Fruit fly (Drosophila melanogaster) whole organism, wandering third instar larva: Measurements from ENCODE around the gene Snm1.

ENCODE experiments used
- Abd-B ChIP-seq: fragments of >200 bp; optimal IDR thresholded peaks from 2 replicates; lab custom pipeline; 2017; ENCODE audit warnings: missing biosample characterization, missing genetic modification characterization
- CG9705 ChIP-seq: fragments of 200-800 bp; sonication (Bioruptor generic); optimal IDR thresholded peaks from 2 replicates; lab custom pipeline; 2018; ENCODE audit warnings: missing biosample characterization, mild to moderate bottlenecking, missing genetic modification characterization
- CrebA ChIP-seq: fragments of 200-800 bp; sonication (Bioruptor generic); optimal IDR thresholded peaks from 2 replicates; lab custom pipeline; 2016; ENCODE audit warnings: missing biosample characterization, mild to moderate bottlenecking, missing genetic modification characterization, borderline replicate concordance
- Dfd ChIP-seq: fragments of >200 bp; optimal IDR thresholded peaks from 2 replicates; lab custom pipeline; 2017; ENCODE audit warnings: missing biosample characterization, missing genetic modification characterization
- Dif ChIP-seq: fragments of 200-275, 200-300 bp; sonication (Bioruptor generic); optimal IDR thresholded peaks from 2 replicates; lab custom pipeline; 2018; ENCODE audit warnings: missing biosample characterization, missing genetic modification characterization; ENCODE audit not compliant: partially characterized antibody
- GATAd ChIP-seq: sonication (Bioruptor generic); optimal IDR thresholded peaks from 2 replicates; lab custom pipeline; 2016; ENCODE audit warnings: missing biosample characterization, missing genetic modification characterization
- Hnf4 ChIP-seq: fragments of 200-800 bp; sonication (Bioruptor generic); optimal IDR thresholded peaks from 2 replicates; lab custom pipeline; 2016; ENCODE audit warnings: missing biosample characterization, mild to moderate bottlenecking, missing genetic modification characterization
- Hr78 ChIP-seq: fragments of >200 bp; optimal IDR thresholded peaks from 2 replicates; lab custom pipeline; 2017; ENCODE audit warnings: missing biosample characterization, missing genetic modification characterization
- Hr83 ChIP-seq: fragments of 200-300 bp; sonication (Bioruptor generic); optimal IDR thresholded peaks from 2 replicates; lab custom pipeline; 2016; ENCODE audit warnings: missing biosample characterization, mild to moderate bottlenecking, missing genetic modification characterization, moderate library complexity; ENCODE audit not compliant: poor library complexity, severe bottlenecking
- Mio ChIP-seq: sonication (Bioruptor generic); optimal IDR thresholded peaks from 2 replicates; lab custom pipeline; 2016; ENCODE audit warnings: missing biosample characterization, missing genetic modification characterization
- Myc ChIP-seq: fragments of >200 bp; optimal IDR thresholded peaks from 2 replicates; lab custom pipeline; 2017
- N ChIP-seq: fragments of >200 bp; optimal IDR thresholded peaks from 2 replicates; lab custom pipeline; 2018; ENCODE audit warnings: missing biosample characterization, missing external identifiers, missing genetic modification characterization
- OdsH ChIP-seq: fragments of 200-800 bp; sonication (Bioruptor generic); optimal IDR thresholded peaks from 2 replicates; lab custom pipeline; 2016; ENCODE audit warnings: missing biosample characterization, mild to moderate bottlenecking, missing genetic modification characterization
- Rel ChIP-seq, 2 experiments: fragments of 200-800 bp; sonication (Bioruptor generic) in 1 of 2; optimal IDR thresholded peaks; 2 replicates in 1 of 2; 3 replicates in 1 of 2; lab custom pipeline; 2016 to 2019; ENCODE audit warnings: mild to moderate bottlenecking in 2 of 2, missing biosample characterization in 2 of 2, missing genetic modification characterization in 2 of 2, moderate library complexity in 1 of 2
- Vsx2 ChIP-seq: fragments of 200-300, 225-300 bp; sonication (Bioruptor generic); optimal IDR thresholded peaks from 2 replicates; lab custom pipeline; 2018; ENCODE audit warnings: missing biosample characterization, missing genetic modification characterization; ENCODE audit not compliant: partially characterized antibody
- brk ChIP-seq: fragments of 200-800 bp; sonication (Bioruptor generic); optimal IDR thresholded peaks from 2 replicates; lab custom pipeline; 2016; ENCODE audit warnings: missing biosample characterization, mild to moderate bottlenecking, missing genetic modification characterization
- dl ChIP-seq, 2 experiments: fragments of 175-275, 200-275 bp in 1 of 2; fragments of 200-275 bp in 1 of 2; sonication (Bioruptor generic); optimal IDR thresholded peaks; lab custom pipeline; 2018; ENCODE audit warnings: mild to moderate bottlenecking in 2 of 2, missing biosample characterization in 2 of 2, missing genetic modification characterization in 2 of 2, moderate library complexity in 2 of 2; ENCODE audit not compliant: partially characterized antibody in 2 of 2, insufficient read depth in 1 of 2
- dmrt93B ChIP-seq: fragments of 200-800 bp; sonication (Bioruptor generic); optimal IDR thresholded peaks from 2 replicates; lab custom pipeline; 2018; ENCODE audit warnings: missing biosample characterization, mild to moderate bottlenecking, missing genetic modification characterization
- dsf ChIP-seq: sonication (Bioruptor generic); optimal IDR thresholded peaks from 2 replicates; lab custom pipeline; 2016; ENCODE audit warnings: missing biosample characterization, missing genetic modification characterization, borderline replicate concordance
- ey ChIP-seq: fragments of 200-800 bp; sonication (Bioruptor generic); optimal IDR thresholded peaks from 2 replicates; lab custom pipeline; 2016; ENCODE audit warnings: missing biosample characterization, missing genetic modification characterization
- foxo ChIP-seq, 2 experiments: fragments of 200-800 bp; sonication (Bioruptor generic); optimal IDR thresholded peaks; 2 replicates in 1 of 2; 3 replicates in 1 of 2; lab custom pipeline; 2016 to 2017; ENCODE audit warnings: missing biosample characterization in 2 of 2, missing genetic modification characterization in 2 of 2
- fru ChIP-seq: fragments of 200-800 bp; sonication (Bioruptor generic); optimal IDR thresholded peaks from 3 replicates; lab custom pipeline; 2016; ENCODE audit warnings: missing biosample characterization, mild to moderate bottlenecking, missing genetic modification characterization
- h ChIP-seq: fragments of 200-800 bp; sonication (Bioruptor generic); optimal IDR thresholded peaks from 3 replicates; lab custom pipeline; 2016; ENCODE audit warnings: missing biosample characterization, mild to moderate bottlenecking, missing genetic modification characterization
- jim ChIP-seq: fragments of 175-275, 200-325 bp; sonication (Bioruptor generic); optimal IDR thresholded peaks from 2 replicates; lab custom pipeline; 2016; ENCODE audit warnings: missing biosample characterization, mild to moderate bottlenecking, missing genetic modification characterization
- lola ChIP-seq: fragments of >200 bp; optimal IDR thresholded peaks from 2 replicates; lab custom pipeline; 2017; ENCODE audit warnings: missing biosample characterization, missing genetic modification characterization
- psq ChIP-seq: fragments of 200-800 bp; sonication (Bioruptor generic); optimal IDR thresholded peaks from 3 replicates; lab custom pipeline; 2017; ENCODE audit warnings: missing biosample characterization, mild to moderate bottlenecking, missing genetic modification characterization, moderate library complexity
- sage ChIP-seq: fragments of 200-800 bp; sonication (Bioruptor generic); optimal IDR thresholded peaks from 2 replicates; lab custom pipeline; 2016; ENCODE audit warnings: missing biosample characterization, mild to moderate bottlenecking, missing genetic modification characterization
- sv ChIP-seq: fragments of 200-800 bp; sonication (Bioruptor generic); optimal IDR thresholded peaks from 3 replicates; lab custom pipeline; 2016; ENCODE audit warnings: missing biosample characterization, missing genetic modification characterization
- tai ChIP-seq: sonication (Bioruptor generic); optimal IDR thresholded peaks from 2 replicates; lab custom pipeline; 2016; ENCODE audit warnings: missing biosample characterization, missing genetic modification characterization
- usp ChIP-seq: fragments of >200 bp; optimal IDR thresholded peaks from 2 replicates; lab custom pipeline; 2017; ENCODE audit warnings: missing biosample characterization, missing genetic modification characterization
- woc ChIP-seq: sonication (Bioruptor generic); optimal IDR thresholded peaks from 2 replicates; lab custom pipeline; 2016; ENCODE audit warnings: missing biosample characterization, mild to moderate bottlenecking, missing genetic modification characterization

Gene Snm1

dm6 chr3R:5547464-5547943, 7.4 kb upstream of the Snm1 start, which contains the start of gene CG2519:
TSS of gene CG2519 (minus strand) at chr3R:5547775.
- TF ChIP-seq OdsH (GFP tag; lab: Kevin White, UChicago) (peak; percentile 32), Dif (GFP tag; lab: Kevin White, UChicago) (peak; percentile 31), Myc (lab: Kevin White, UChicago) (peak; percentile 69), psq (GFP tag; lab: Kevin White, UChicago) (no peak), CrebA (GFP tag; lab: Kevin White, UChicago) (no peak), woc (GFP tag; lab: Kevin White, UChicago) (peak; percentile 62), tai (GFP tag; lab: Kevin White, UChicago) (no peak), foxo (GFP tag; optimal IDR thresholded peaks at IDR 0.05; lab: Kevin White, UChicago) (peak in 1 of 2 experiments; percentile 69), Rel (GFP tag; optimal IDR thresholded peaks at IDR 0.05; lab: Kevin White, UChicago) (no peak), Rel (tag; optimal IDR thresholded peaks at IDR 0.05; lab: Kevin White, UChicago) (peak; percentile 41), usp (no peak), CG9705 (GFP tag; lab: Kevin White, UChicago) (peak; percentile 38), Abd-B (GFP tag; lab: Kevin White, UChicago) (no peak), sv (GFP tag; lab: Kevin White, UChicago) (peak; percentile 44), h (GFP tag; lab: Kevin White, UChicago) (peak; percentile 87), ey (GFP tag; lab: Kevin White, UChicago) (peak; percentile 42), Hr83 (GFP tag; lab: Kevin White, UChicago) (peak; percentile 87)
- TF ChIP-seq, all 38 proteins: peak for 11

dm6 chr3R:5550452-5550851, 4.4 kb upstream of the Snm1 start:
- TF ChIP-seq woc (GFP tag; lab: Kevin White, UChicago) (no peak), sage (GFP tag; lab: Kevin White, UChicago) (no peak), OdsH (GFP tag; lab: Kevin White, UChicago) (no peak), jim (GFP tag; lab: Kevin White, UChicago) (no peak), Abd-B (GFP tag; lab: Kevin White, UChicago) (no peak), dmrt93B (GFP tag; lab: Kevin White, UChicago) (no peak), dsf (GFP tag; lab: Kevin White, UChicago) (no peak), tai (GFP tag; lab: Kevin White, UChicago) (no peak), Hnf4 (GFP tag; lab: Kevin White, UChicago) (no peak)
- TF ChIP-seq, all 38 proteins: peak for 0

- TF ChIP-seq Dfd (no peak), tai (GFP tag; lab: Kevin White, UChicago) (no peak), ey (GFP tag; lab: Kevin White, UChicago) (no peak), Rel (GFP tag; optimal IDR thresholded peaks at IDR 0.05; lab: Kevin White, UChicago) (no peak), Rel (tag; optimal IDR thresholded peaks at IDR 0.05; lab: Kevin White, UChicago) (no peak), Vsx2 (GFP tag; lab: Kevin White, UChicago) (no peak), psq (GFP tag; lab: Kevin White, UChicago) (no peak), h (GFP tag; lab: Kevin White, UChicago) (no peak), lola (GFP tag; lab: Kevin White, UChicago) (no peak), GATAd (GFP tag; lab: Kevin White, UChicago) (no peak), Myc (lab: Kevin White, UChicago) (no peak), Mio (no peak), usp (no peak), dsf (GFP tag; lab: Kevin White, UChicago) (no peak), dl (GFP tag; optimal IDR thresholded peaks at IDR 0.05; lab: Kevin White, UChicago; ENCODE audit: insufficient read depth in 1 of 2, partially characterized antibody in 2 of 2) (no peak), Abd-B (GFP tag; lab: Kevin White, UChicago) (no peak)
These were observed 3.8 kb upstream of the Snm1 start, which contains the start of gene mia for dm6 chr3R:5551068-5551467. TSS of gene mia (minus strand) at chr3R:5551168.

- TF ChIP-seq tai (GFP tag; lab: Kevin White, UChicago) (no peak), CrebA (GFP tag; lab: Kevin White, UChicago) (no peak), sv (GFP tag; lab: Kevin White, UChicago) (no peak), dl (GFP tag; optimal IDR thresholded peaks at IDR 0.05; lab: Kevin White, UChicago; ENCODE audit: insufficient read depth in 1 of 2, partially characterized antibody in 2 of 2) (no peak), fru (GFP tag; lab: Kevin White, UChicago) (no peak), brk (no peak), foxo (GFP tag; optimal IDR thresholded peaks at IDR 0.05; lab: Kevin White, UChicago) (no peak), Mio (no peak), N (GFP tag; lab: Kevin White, UChicago) (no peak), Hr78 (GFP tag; lab: Kevin White, UChicago) (no peak), Rel (GFP tag; optimal IDR thresholded peaks at IDR 0.05; lab: Kevin White, UChicago) (no peak), Rel (tag; optimal IDR thresholded peaks at IDR 0.05; lab: Kevin White, UChicago) (no peak), psq (GFP tag; lab: Kevin White, UChicago) (no peak)
These were observed 3.3 kb upstream of the Snm1 start for dm6 chr3R:5551593-5551992.
